Worm (Caenorhabditis elegans) whole organism, L1 larva: ENCODE measurements around the gene drp-1.

Experiments used
- aly-2 ChIP-seq: fragments of 150-350 bp; optimal IDR thresholded peaks from 2 replicates; lab custom pipeline; 2014; ENCODE audit warnings: missing biosample characterization, missing genetic modification characterization
- egl-27 ChIP-seq, 2 experiments: fragments of 150-350 bp in 1 of 2; sonication (generic microtip); optimal IDR thresholded peaks; 3 replicates each; lab custom pipeline; 2017 to 2018; ENCODE audit warnings: missing biosample characterization in 2 of 2, missing genetic modification characterization in 2 of 2, missing genetic modification reagents in 2 of 2
- elt-3 ChIP-seq, 6 experiments: fragments of 150-350 bp in 1 of 6; sonication (generic microtip); optimal IDR thresholded peaks; 2 replicates each; lab custom pipeline; 2017 to 2018; ENCODE audit warnings: missing biosample characterization in 6 of 6, missing genetic modification characterization in 6 of 6, inconsistent platforms in 1 of 6
- nhr-12 ChIP-seq: sonication (generic microtip); optimal IDR thresholded peaks from 2 replicates; lab custom pipeline; 2017; ENCODE audit warnings: missing biosample characterization, missing genetic modification characterization
- unc-30 ChIP-seq: sonication (generic microtip); optimal IDR thresholded peaks from 2 replicates; lab custom pipeline; 2017; ENCODE audit warnings: missing biosample characterization, missing genetic modification characterization
- unc-62 ChIP-seq: fragments of 150-350 bp; optimal IDR thresholded peaks from 2 replicates; lab custom pipeline; 2014; ENCODE audit warnings: missing biosample characterization, missing genetic modification reagents, missing genetic modification characterization

- TF ChIP-seq nhr-12 (tag; lab: Kevin White, UChicago) (no peak), aly-2 (tag; lab: Kevin White, UChicago) (no peak), egl-27 (tag; optimal IDR thresholded peaks at IDR 0.05; lab: Kevin White, UChicago) (no peak), unc-30 (tag; lab: Kevin White, UChicago) (no peak), unc-62 (GFP tag; lab: Kevin White, UChicago) (no peak), elt-3 (tag; optimal IDR thresholded peaks at IDR 0.05; lab: Kevin White, UChicago) (no peak)
Measured at ce11 chrIV:5493135-5493534, 45.2 kb upstream of the drp-1 start.
